Fruit fly (Drosophila melanogaster) whole organism, embryonic: ENCODE data around the gene uncNacbeta.
A peak's percentile ranks its signal among the peaks of the same experiment; 100 is the strongest.

ENCODE experiments used
- Aef1 ChIP-seq: fragments of 200-800 bp; sonication (Bioruptor generic); IDR thresholded peaks from 3 replicates; pipeline ENCODE4 v1.3.6; 2022; ENCODE audit warnings: missing biosample characterization, missing genetic modification characterization
- C15 ChIP-seq: fragments of 200-800 bp; sonication (Bioruptor generic); IDR thresholded peaks from 3 replicates; pipeline ENCODE4 v1.3.6; 2022; ENCODE audit warnings: missing biosample characterization, missing genetic modification characterization
- CG1024 ChIP-seq: fragments of 200-800 bp; sonication (Bioruptor generic); IDR thresholded peaks from 2 replicates; pipeline ENCODE4 v1.3.6; 2022; ENCODE audit warnings: missing biosample characterization, missing genetic modification characterization
- CG10366 ChIP-seq: fragments of 200-800 bp; sonication (Bioruptor generic); IDR thresholded peaks from 2 replicates; pipeline ENCODE4 v1.3.6; 2022; ENCODE audit warnings: missing biosample characterization, missing genetic modification characterization
- CG11247 ChIP-seq: fragments of 200-800 bp; sonication (Bioruptor generic); IDR thresholded peaks from 2 replicates; pipeline ENCODE4 v1.3.6; 2022; ENCODE audit warnings: missing biosample characterization, missing genetic modification characterization
- CG12219 ChIP-seq: fragments of 200-800 bp; sonication (Bioruptor generic); optimal IDR thresholded peaks from 3 replicates; lab custom pipeline; 2018; ENCODE audit warnings: missing biosample characterization, mild to moderate bottlenecking, missing genetic modification characterization
- CG12769 ChIP-seq: fragments of 200-800 bp; sonication (Bioruptor generic); optimal IDR thresholded peaks from 2 replicates; lab custom pipeline; 2019; ENCODE audit warnings: missing biosample characterization, mild to moderate bottlenecking, missing genetic modification characterization, moderate library complexity
- CG13287 ChIP-seq: fragments of 200-800 bp; sonication (Bioruptor generic); IDR thresholded peaks from 2 replicates; pipeline ENCODE4 v1.3.6; 2022; ENCODE audit warnings: missing biosample characterization, missing genetic modification characterization; ENCODE audit not compliant: partially characterized antibody
- CG17568 ChIP-seq: fragments of 200-800 bp; sonication (Bioruptor generic); optimal IDR thresholded peaks from 2 replicates; lab custom pipeline; 2018; ENCODE audit warnings: missing biosample characterization, mild to moderate bottlenecking, missing genetic modification characterization, moderate library complexity
- CG18619 ChIP-seq: fragments of 200-800 bp; sonication (Bioruptor generic); optimal IDR thresholded peaks from 3 replicates; lab custom pipeline; 2017; ENCODE audit warnings: missing biosample characterization, mild to moderate bottlenecking, missing genetic modification characterization
- CG2120 ChIP-seq: fragments of 200-800 bp; sonication (Bioruptor generic); optimal IDR thresholded peaks from 3 replicates; lab custom pipeline; 2016; ENCODE audit warnings: missing biosample characterization, missing genetic modification characterization
- CG2889 ChIP-seq: fragments of 200-800 bp; sonication (Bioruptor generic); IDR thresholded peaks from 3 replicates; pipeline ENCODE4 v1.3.6; 2022; ENCODE audit warnings: missing biosample characterization, missing genetic modification characterization
- CG32532 ChIP-seq: fragments of 200-800 bp; sonication (Bioruptor generic); IDR thresholded peaks from 2 replicates; pipeline ENCODE4 v1.3.6; 2022; ENCODE audit warnings: missing biosample characterization, missing genetic modification characterization
- CG3995 ChIP-seq: fragments of 200-800 bp; sonication (Bioruptor generic); optimal IDR thresholded peaks from 3 replicates; lab custom pipeline; 2016; ENCODE audit warnings: missing biosample characterization, missing genetic modification characterization
- CG42726 ChIP-seq: fragments of 200-800 bp; sonication (Bioruptor generic); IDR thresholded peaks from 2 replicates; pipeline ENCODE4 v1.3.6; 2022; ENCODE audit warnings: missing biosample characterization, missing genetic modification characterization; ENCODE audit not compliant: partially characterized antibody
- CG6175 ChIP-seq: fragments of 200-800 bp; sonication (Bioruptor generic); IDR thresholded peaks from 3 replicates; pipeline ENCODE4 v1.3.6; 2022; ENCODE audit warnings: missing biosample characterization, missing genetic modification characterization
- CG6854 ChIP-seq: fragments of 200-800 bp; sonication (Bioruptor generic); optimal IDR thresholded peaks from 3 replicates; lab custom pipeline; 2017; ENCODE audit warnings: missing biosample characterization, mild to moderate bottlenecking, missing genetic modification characterization
- CG7372 ChIP-seq: fragments of 200-800 bp; sonication (Bioruptor generic); IDR thresholded peaks from 2 replicates; pipeline ENCODE4 v1.3.6; 2022; ENCODE audit warnings: missing biosample characterization, missing genetic modification characterization
- Camta ChIP-seq: fragments of 200-800 bp; sonication (Bioruptor generic); optimal IDR thresholded peaks from 2 replicates; lab custom pipeline; 2016; ENCODE audit warnings: missing biosample characterization, missing genetic modification characterization
- D ChIP-seq, 2 experiments: fragments of 200-800 bp in 1 of 2; fragments of >200 bp in 1 of 2; sonication (Bioruptor generic) in 1 of 2; optimal IDR thresholded peaks; 2 replicates in 1 of 2; 3 replicates in 1 of 2; lab custom pipeline; 2017; ENCODE audit warnings: mild to moderate bottlenecking in 1 of 2, missing biosample characterization in 1 of 2, missing genetic modification characterization in 1 of 2, missing genetic modification reagents in 1 of 2
- Doc2 ChIP-seq: fragments of 200-800 bp; sonication (Bioruptor generic); IDR thresholded peaks from 2 replicates; pipeline ENCODE4 v1.3.6; 2022; ENCODE audit warnings: missing biosample characterization, missing genetic modification characterization
- H2.0 ChIP-seq: fragments of 200-800 bp; sonication (Bioruptor generic); IDR thresholded peaks from 2 replicates; pipeline ENCODE4 v1.3.6; 2022; ENCODE audit warnings: missing biosample characterization, missing genetic modification characterization
- Hr78 ChIP-seq, 2 experiments: fragments of 200-800 bp in 1 of 2; fragments of >200 bp in 1 of 2; sonication (Bioruptor generic) in 1 of 2; optimal IDR thresholded peaks; 2 replicates each; lab custom pipeline; 2017 to 2019; ENCODE audit warnings: missing biosample characterization in 2 of 2, missing genetic modification characterization in 2 of 2, mild to moderate bottlenecking in 1 of 2, moderate library complexity in 1 of 2
- MESR4 ChIP-seq: fragments of 200-800 bp; sonication (Bioruptor generic); optimal IDR thresholded peaks from 2 replicates; lab custom pipeline; 2018; ENCODE audit warnings: missing biosample characterization, mild to moderate bottlenecking, missing genetic modification characterization, moderate library complexity
- Nf-YC ChIP-seq: fragments of 200-800 bp; optimal IDR thresholded peaks from 3 replicates; lab custom pipeline; 2019; ENCODE audit warnings: missing biosample characterization, mild to moderate bottlenecking, missing genetic modification characterization, moderate library complexity
- Optix ChIP-seq: fragments of 200-800 bp; sonication (Bioruptor generic); IDR thresholded peaks from 3 replicates; pipeline ENCODE4 v1.3.6; 2022; ENCODE audit warnings: missing biosample characterization, missing genetic modification characterization
- Rx ChIP-seq: fragments of 200-800 bp; sonication (Bioruptor generic); IDR thresholded peaks from 2 replicates; pipeline ENCODE4 v1.3.6; 2022; ENCODE audit warnings: missing biosample characterization, missing genetic modification characterization
- Sry-δ ChIP-seq: fragments of 200-800 bp; sonication (Bioruptor generic); optimal IDR thresholded peaks from 2 replicates; lab custom pipeline; 2016; ENCODE audit warnings: missing biosample characterization, missing genetic modification characterization
- Tbp ChIP-seq: fragments of >200 bp; optimal IDR thresholded peaks from 2 replicates; lab custom pipeline; 2018; ENCODE audit warnings: missing biosample characterization, missing genetic modification characterization
- Usf ChIP-seq: fragments of 200-800 bp; sonication (Bioruptor generic); optimal IDR thresholded peaks from 2 replicates; lab custom pipeline; 2017; ENCODE audit warnings: missing genotype, missing biosample characterization, missing genetic modification characterization
- bigmax ChIP-seq: fragments of 200-800 bp; sonication (Bioruptor generic); optimal IDR thresholded peaks from 2 replicates; lab custom pipeline; 2018; ENCODE audit warnings: missing biosample characterization, mild to moderate bottlenecking, missing genetic modification characterization
- chif ChIP-seq, 2 experiments: fragments of 200-800 bp; sonication (Bioruptor generic); optimal IDR thresholded peaks; 3 replicates each; lab custom pipeline; 2016; ENCODE audit warnings: missing biosample characterization in 2 of 2, missing genetic modification characterization in 2 of 2
- croc ChIP-seq: fragments of 200-800 bp; sonication (Bioruptor generic); conservative IDR thresholded peaks from 3 replicates; pipeline ENCODE4 v1.3.6; 2022; ENCODE audit warnings: missing biosample characterization, missing genetic modification characterization
- cwo ChIP-seq: fragments of 200-800 bp; sonication (Bioruptor generic); optimal IDR thresholded peaks from 3 replicates; lab custom pipeline; 2017; ENCODE audit warnings: missing biosample characterization, missing genetic modification characterization, mild to moderate bottlenecking, moderate library complexity, missing genetic modification reagents
- dimm ChIP-seq: fragments of 200-800 bp; sonication (Bioruptor generic); IDR thresholded peaks from 2 replicates; pipeline ENCODE4 v1.3.6; 2022; ENCODE audit warnings: missing biosample characterization, missing genetic modification characterization
- eve ChIP-seq, 2 experiments: fragments of >200 bp; optimal IDR thresholded peaks; 2 replicates each; lab custom pipeline; 2017; ENCODE audit warnings: missing biosample characterization in 2 of 2, missing genetic modification characterization in 2 of 2
- ewg ChIP-seq: fragments of 200-800 bp; sonication (Bioruptor generic); optimal IDR thresholded peaks from 3 replicates; lab custom pipeline; 2017; ENCODE audit warnings: mild to moderate bottlenecking, missing biosample characterization, missing genetic modification reagents, missing genetic modification characterization
- fd96Cb ChIP-seq: fragments of 200-800 bp; sonication (Bioruptor generic); optimal IDR thresholded peaks from 2 replicates; lab custom pipeline; 2018; ENCODE audit warnings: missing biosample characterization, mild to moderate bottlenecking, missing genetic modification characterization, moderate library complexity
- gro ChIP-seq: fragments of 200-800 bp; sonication (Bioruptor generic); optimal IDR thresholded peaks from 2 replicates; lab custom pipeline; 2016; ENCODE audit warnings: missing biosample characterization, missing genetic modification characterization
- klu ChIP-seq: fragments of 200-800 bp; sonication (Bioruptor generic); IDR thresholded peaks from 2 replicates; pipeline ENCODE4 v1.3.6; 2022; ENCODE audit warnings: missing biosample characterization, missing genetic modification characterization
- pan ChIP-seq, 4 experiments: fragments of >200 bp in 3 of 4; fragments of 200-800 bp in 1 of 4; sonication (Bioruptor generic) in 1 of 4; optimal IDR thresholded peaks in 3 of 4; IDR thresholded peaks in 1 of 4; 2 replicates each; pipeline versions ENCODE4 v1.3.6 to Lab custom; 2017 to 2022; ENCODE audit warnings: missing biosample characterization in 2 of 4, missing genetic modification characterization in 2 of 4, mixed read lengths in 1 of 4
- pb ChIP-seq: fragments of 200-800 bp; sonication (Bioruptor generic); optimal IDR thresholded peaks from 3 replicates; lab custom pipeline; 2016; ENCODE audit warnings: missing biosample characterization, missing genetic modification characterization
- pho ChIP-seq: fragments of 200-800 bp; sonication (Bioruptor generic); optimal IDR thresholded peaks from 2 replicates; lab custom pipeline; 2016; ENCODE audit warnings: missing biosample characterization, missing genetic modification characterization
- slou ChIP-seq: fragments of 200-800 bp; sonication (Bioruptor generic); optimal IDR thresholded peaks from 3 replicates; lab custom pipeline; 2016; ENCODE audit warnings: missing biosample characterization, missing genetic modification characterization
- sug ChIP-seq: fragments of 200-800 bp; optimal IDR thresholded peaks from 2 replicates; lab custom pipeline; 2019; ENCODE audit warnings: missing biosample characterization, mild to moderate bottlenecking, missing genetic modification characterization, moderate library complexity
- tin ChIP-seq: fragments of 200-800 bp; sonication (Bioruptor generic); optimal IDR thresholded peaks from 3 replicates; lab custom pipeline; 2016; ENCODE audit warnings: missing biosample characterization, missing genetic modification characterization
- tx ChIP-seq: fragments of 200-800 bp; sonication (Bioruptor generic); optimal IDR thresholded peaks from 2 replicates; lab custom pipeline; 2016; ENCODE audit warnings: missing biosample characterization, missing genetic modification characterization
- zfh1 ChIP-seq: fragments of 200-800 bp; sonication (Bioruptor generic); IDR thresholded peaks from 3 replicates; pipeline ENCODE4 v1.3.6; 2022; ENCODE audit warnings: missing biosample characterization, missing genetic modification characterization

uncNacbeta gene

dm6 chr2L:521940-522632 lies 41.5 kb downstream of the uncNacbeta start (continued):
- TF ChIP-seq CG12769 (tag; lab: Kevin White, UChicago) = peak; percentile 83
- TF ChIP-seq Usf (GFP tag; lab: Kevin White, UChicago) = peak; percentile 53
- TF ChIP-seq Hr78 (GFP tag; optimal IDR thresholded peaks at IDR 0.05; lab: Kevin White, UChicago) = peak in 1 of 2 experiments; percentile 33
- TF ChIP-seq cwo (GFP tag; lab: Kevin White, UChicago) = peak; percentile 75
- no peak for TF ChIP-seq CG13287 (GFP tag; lab: Robert Waterston, UW)
- peak; percentile 60 for TF ChIP-seq tin (GFP tag; lab: Kevin White, UChicago)
- peak; percentile 34; the same call in 1 of the 2 replicates for TF ChIP-seq CG11247 (GFP tag; lab: Robert Waterston, UW)
- TF ChIP-seq klu = no peak; the same call in 1 of the 2 replicates
- TF ChIP-seq zfh1 = peak; percentile 92
- no peak for TF ChIP-seq Doc2 (GFP tag; lab: Robert Waterston, UW)
- peak; percentile 60 for TF ChIP-seq CG2120
- TF ChIP-seq Nf-YC (tag; lab: Kevin White, UChicago) = no peak
- peak; percentile 58 for TF ChIP-seq CG1024
- TF ChIP-seq Sry-δ (GFP tag; lab: Kevin White, UChicago) = no peak
- peak; percentile 71 for TF ChIP-seq CG10366 (GFP tag; lab: Robert Waterston, UW)
- TF ChIP-seq CG6854 (GFP tag; lab: Kevin White, UChicago) = peak; percentile 44
- peak; percentile 72 for TF ChIP-seq CG2889 (GFP tag; lab: Robert Waterston, UW)
- peak; percentile 18 for TF ChIP-seq tx (GFP tag; lab: Kevin White, UChicago)
- no peak for TF ChIP-seq bigmax (GFP tag; lab: Kevin White, UChicago)
- TF ChIP-seq sug (tag; lab: Kevin White, UChicago) = no peak
- TF ChIP-seq dimm (GFP tag; lab: Robert Waterston, UW) = peak; percentile 77
- TF ChIP-seq croc (GFP tag; lab: Robert Waterston, UW) = peak; percentile 81
- peak; percentile 65 for TF ChIP-seq CG32532 (GFP tag; lab: Robert Waterston, UW)
- peak; percentile 65 for TF ChIP-seq CG12219 (GFP tag; lab: Kevin White, UChicago)
- TF ChIP-seq Rx (GFP tag; lab: Robert Waterston, UW) = peak; percentile 83
- peak; percentile 61 for TF ChIP-seq Camta (GFP tag; lab: Kevin White, UChicago)
- TF ChIP-seq MESR4 (GFP tag; lab: Kevin White, UChicago) = no peak
- TF ChIP-seq Aef1 = peak; percentile 76
- TF ChIP-seq fd96Cb (tag; lab: Kevin White, UChicago) = peak; percentile 90
- TF ChIP-seq CG17568 (GFP tag; lab: Kevin White, UChicago) = peak; percentile 54
- TF ChIP-seq pho = no peak
- TF ChIP-seq pb = no peak
- peak; percentile 81 for TF ChIP-seq H2.0
- no peak for TF ChIP-seq CG3995 (GFP tag; lab: Kevin White, UChicago)
- TF ChIP-seq eve (GFP tag; optimal IDR thresholded peaks at IDR 0.05; lab: Kevin White, UChicago) = peak in 1 of 2 experiments; percentile 87
- 0 out of 3 replicates have a peak, but pooled peaks have one; percentile 52 for TF ChIP-seq C15 (GFP tag; lab: Robert Waterston, UW)
- TF ChIP-seq slou (GFP tag; lab: Kevin White, UChicago) = no peak
- peak; percentile 57 to 82 for TF ChIP-seq chif (GFP tag; optimal IDR thresholded peaks at IDR 0.05; lab: Kevin White, UChicago)
- no peak for TF ChIP-seq CG42726 (GFP tag; lab: Robert Waterston, UW)
- peak; percentile 60 for TF ChIP-seq gro (GFP tag; lab: Kevin White, UChicago)
- no peak for TF ChIP-seq Tbp
- peak; percentile 36 for TF ChIP-seq CG18619 (GFP tag; lab: Kevin White, UChicago)
- no peak for TF ChIP-seq D (optimal IDR thresholded peaks at IDR 0.05; lab: Kevin White, UChicago)
- peak; percentile 82 for TF ChIP-seq D (GFP tag; optimal IDR thresholded peaks at IDR 0.05; lab: Kevin White, UChicago)
- TF ChIP-seq CG6175 = 0 out of 3 replicates have a peak, but pooled peaks have one; percentile 27
- peak; percentile 85 for TF ChIP-seq Optix (GFP tag; lab: Robert Waterston, UW)
- TF ChIP-seq pan (optimal IDR thresholded peaks at IDR 0.05; lab: Kevin White, UChicago) = peak in 1 of 2 experiments; percentile 72
- TF ChIP-seq pan (GFP tag; optimal IDR thresholded peaks at IDR 0.05 in 1 of 2, IDR thresholded peaks at IDR 0.05 in 1 of 2) = peak; percentile 44 to 93
- peak; percentile 55; the same call in 1 of the 2 replicates for TF ChIP-seq CG7372
- peak; percentile 46 for TF ChIP-seq ewg (GFP tag; lab: Kevin White, UChicago)
